Fruit fly (Drosophila melanogaster) whole organism, adult: ENCODE measurements around the gene CG43658.

Source experiments
- CG14711 ChIP-seq: fragments of 200-800 bp; sonication (Bioruptor generic); optimal IDR thresholded peaks from 2 replicates; lab custom pipeline; 2018; ENCODE audit warnings: missing biosample characterization, mild to moderate bottlenecking, missing genetic modification characterization, moderate library complexity
- Crg-1 ChIP-seq: fragments of 200-800 bp; sonication (Bioruptor generic); optimal IDR thresholded peaks from 2 replicates; lab custom pipeline; 2016; ENCODE audit warnings: missing biosample characterization, missing genetic modification characterization
- bab1 ChIP-seq: fragments of 200-800 bp; sonication (Bioruptor generic); optimal IDR thresholded peaks from 3 replicates; lab custom pipeline; 2019; ENCODE audit warnings: missing biosample characterization, mild to moderate bottlenecking, missing genetic modification characterization, moderate library complexity
- cnc ChIP-seq, 2 experiments: fragments of >200 bp; optimal IDR thresholded peaks; 2 replicates each; lab custom pipeline; 2017
- kay ChIP-seq: fragments of 200-800 bp; sonication (Bioruptor generic); peaks from one replicate; lab custom pipeline; 2016; ENCODE audit warnings: missing biosample characterization, missing genetic modification characterization, borderline replicate concordance
- pad ChIP-seq: fragments of 200-800 bp; sonication (Bioruptor generic); optimal IDR thresholded peaks from 3 replicates; lab custom pipeline; 2017; ENCODE audit warnings: missing biosample characterization, missing genetic modification characterization, mild to moderate bottlenecking, moderate library complexity, missing genetic modification reagents

DNA sequence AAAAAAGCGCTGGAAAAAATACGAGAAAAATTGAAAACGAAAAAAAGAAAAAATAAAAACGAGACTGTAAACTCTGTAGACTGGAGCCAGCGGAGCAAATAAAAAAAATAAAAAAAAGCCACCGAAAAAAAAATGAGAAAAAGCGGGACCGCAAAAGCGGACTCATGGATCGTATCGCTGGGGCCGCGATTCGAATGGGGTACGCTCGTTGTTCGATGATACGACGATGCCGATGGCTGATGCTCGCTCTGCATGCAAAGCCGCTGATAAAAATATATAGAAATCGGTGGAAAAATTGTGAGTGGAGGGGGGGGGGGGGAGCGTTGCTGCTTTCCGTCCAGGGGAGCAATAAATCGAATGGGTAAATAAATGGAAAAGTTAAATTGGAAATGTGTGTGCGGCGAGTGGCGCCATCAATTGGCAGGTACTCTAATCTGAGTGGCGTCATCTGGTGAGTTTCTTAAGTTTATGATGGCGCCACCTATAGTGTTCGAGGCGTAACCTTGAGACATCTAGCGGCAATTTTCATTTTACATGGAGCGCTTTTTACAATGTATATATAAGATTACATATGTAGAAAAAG is 29.3 kb downstream of the CG43658 start:
- TF ChIP-seq cnc (optimal IDR thresholded peaks at IDR 0.05; lab: Kevin White, UChicago) (no peak), CG14711 (tag; lab: Kevin White, UChicago) (no peak), pad (GFP tag; lab: Kevin White, UChicago) (peak; percentile 38), kay (GFP tag; lab: Kevin White, UChicago) (no peak), bab1 (GFP tag; lab: Kevin White, UChicago) (no peak), Crg-1 (GFP tag; lab: Kevin White, UChicago) (peak; percentile 34)
